Worm (Caenorhabditis elegans): ENCODE measurements around the gene F31F7.1.

Gene F31F7.1

DNA sequence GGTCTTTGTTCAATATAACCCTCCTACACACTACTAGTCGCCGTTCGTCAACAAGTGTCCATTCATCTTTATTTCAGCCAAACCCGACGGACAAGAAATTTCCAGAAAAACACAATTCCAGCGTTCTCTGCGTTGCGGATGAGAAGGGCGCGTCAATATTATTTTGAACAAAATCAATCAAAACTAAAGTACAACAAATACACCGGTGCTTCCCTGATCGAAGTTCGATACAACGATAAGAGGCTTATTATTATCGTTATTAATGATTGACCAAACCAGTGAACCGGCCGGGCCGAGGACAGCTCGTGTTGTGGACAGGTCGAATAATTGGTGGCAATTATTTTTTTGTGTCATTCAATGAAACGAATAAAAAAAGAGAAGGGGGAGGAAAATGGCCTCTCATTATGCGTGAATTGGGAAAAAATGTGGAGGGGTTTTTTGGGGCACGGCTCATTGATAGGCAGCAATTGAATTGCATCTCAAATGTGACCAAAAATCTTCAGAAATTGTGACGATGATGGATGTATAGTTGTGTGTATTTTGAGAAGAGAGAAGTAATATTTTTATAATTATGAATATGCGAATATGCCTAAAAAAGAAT lies 45.5 kb upstream of the F31F7.1 start (continued):
- TF ChIP-seq ceh-27 (GFP tag; optimal IDR thresholded peaks at IDR 0.05) = no peak
- no peak for TF ChIP-seq ceh-100 (GFP tag; IDR thresholded peaks at IDR 0.05)
- TF ChIP-seq C06A6.2 (GFP tag; conservative IDR thresholded peaks at IDR 0.05) = no peak
- TF ChIP-seq madf-3 (GFP tag; IDR thresholded peaks at IDR 0.05) = no peak
- peak; percentile 89 for TF ChIP-seq nhr-80 (tag; optimal IDR thresholded peaks at IDR 0.05)
- no peak for TF ChIP-seq ztf-3 (GFP tag; optimal IDR thresholded peaks at IDR 0.05)
- no peak for TF ChIP-seq chd-7 (tag; optimal IDR thresholded peaks at IDR 0.05)
- no peak for TF ChIP-seq T26A5.8 (tag; optimal IDR thresholded peaks at IDR 0.05)
- peak; percentile 40; the same call in 1 of the 2 replicates for TF ChIP-seq dox-1 (GFP tag; IDR thresholded peaks at IDR 0.05)
- no peak for TF ChIP-seq F55B11.4 (tag; optimal IDR thresholded peaks at IDR 0.05; ENCODE audit: borderline replicate concordance, insufficient read depth)
- TF ChIP-seq rcor-1 (GFP tag; IDR thresholded peaks at IDR 0.05) = no peak
- no peak for TF ChIP-seq lir-1 (GFP tag; conservative IDR thresholded peaks at IDR 0.05)
- TF ChIP-seq attf-5 (GFP tag; optimal IDR thresholded peaks at IDR 0.05) = peak; percentile 16
- no peak for TF ChIP-seq rec-8 (tag; optimal IDR thresholded peaks at IDR 0.05)
- TF ChIP-seq let-526 (GFP tag; IDR thresholded peaks at IDR 0.05) = no peak
- TF ChIP-seq aptf-2 (GFP tag; conservative IDR thresholded peaks at IDR 0.05) = no peak
- no peak for TF ChIP-seq hlh-26 (GFP tag; conservative IDR thresholded peaks at IDR 0.05)
- TF ChIP-seq attf-6 (GFP tag; IDR thresholded peaks at IDR 0.05) = no peak
- no peak for TF ChIP-seq F52B5.7 (tag; optimal IDR thresholded peaks at IDR 0.05)
- no peak for TF ChIP-seq nhr-90 (tag; optimal IDR thresholded peaks at IDR 0.05)
- no peak for TF ChIP-seq cebp-1 (GFP tag; IDR thresholded peaks at IDR 0.05)
- peak; percentile 21 for TF ChIP-seq cebp-1 (tag; optimal IDR thresholded peaks at IDR 0.05)
- no peak for TF ChIP-seq ztf-18 (tag; optimal IDR thresholded peaks at IDR 0.05)
- no peak for TF ChIP-seq snpc-4 (GFP tag; optimal IDR thresholded peaks at IDR 0.05)
- no peak for TF ChIP-seq snpc-4 (tag; optimal IDR thresholded peaks at IDR 0.05)
- TF ChIP-seq lsl-1 (GFP tag; optimal IDR thresholded peaks at IDR 0.05) = no peak
- TF ChIP-seq egl-18 (GFP tag; IDR thresholded peaks at IDR 0.05) = no peak
- TF ChIP-seq tlf-1 (GFP tag; optimal IDR thresholded peaks at IDR 0.05) = peak; percentile 19
- TF ChIP-seq let-607 (tag; optimal IDR thresholded peaks at IDR 0.05) = no peak
- peak; percentile 92 for TF ChIP-seq madf-10 (tag; optimal IDR thresholded peaks at IDR 0.05)
- no peak for TF ChIP-seq snpc-1.3 (tag; optimal IDR thresholded peaks at IDR 0.05; ENCODE audit: insufficient read depth)

DNA sequence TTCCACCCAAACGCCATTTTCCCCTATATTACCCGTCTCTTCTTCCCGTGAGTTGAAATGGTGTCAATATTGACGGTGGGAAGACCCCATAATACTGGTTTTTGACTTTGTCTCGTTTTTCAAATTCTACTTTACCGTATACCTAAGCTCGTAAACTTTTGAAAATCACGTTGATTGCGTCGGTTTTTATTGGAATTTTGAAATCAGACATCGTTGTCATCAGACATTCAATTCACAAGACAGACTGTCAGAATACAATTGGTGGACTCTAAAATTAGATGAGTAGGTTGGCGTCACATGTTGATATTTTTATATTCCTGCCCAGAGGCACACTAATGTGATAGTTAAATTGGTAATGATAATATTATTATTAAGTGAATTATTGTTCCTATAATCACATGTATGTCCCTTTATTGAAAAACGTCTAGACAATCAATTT lies 44.3 kb upstream of the F31F7.1 start:
- no peak for TF ChIP-seq cebp-1 (GFP tag; IDR thresholded peaks at IDR 0.05)
- peak; percentile 19 for TF ChIP-seq cebp-1 (tag; optimal IDR thresholded peaks at IDR 0.05)
- TF ChIP-seq zfh-2 (GFP tag; conservative IDR thresholded peaks at IDR 0.05) = no peak
- no peak for TF ChIP-seq snpc-3.4 (tag; optimal IDR thresholded peaks at IDR 0.05)

DNA sequence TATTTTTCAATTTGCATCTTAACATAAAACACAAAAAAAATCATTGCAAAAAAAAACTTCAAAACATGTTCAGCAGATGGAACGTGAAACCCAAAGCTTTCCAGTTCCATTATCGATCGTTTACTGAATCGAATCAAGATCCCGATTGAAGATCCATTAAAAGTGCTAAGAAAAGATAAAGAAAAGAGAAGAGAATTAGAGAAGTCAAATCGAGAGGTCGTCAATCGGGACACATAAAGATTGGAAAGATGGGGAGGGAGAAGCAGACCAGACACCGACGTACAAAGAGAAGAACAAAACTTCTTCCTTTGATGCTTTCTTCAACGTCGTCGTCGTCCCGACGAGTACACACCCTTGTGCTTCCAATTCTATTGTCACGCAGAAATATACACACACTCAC lies 43.4 kb upstream of the F31F7.1 start:
- TF ChIP-seq nhr-80 (tag; optimal IDR thresholded peaks at IDR 0.05) = no peak
- TF ChIP-seq attf-3 (GFP tag; conservative IDR thresholded peaks at IDR 0.05) = no peak
- TF ChIP-seq nfyb-1 (GFP tag; IDR thresholded peaks at IDR 0.05) = no peak

Data from whole organism, young adult.